Worm (Caenorhabditis elegans) whole organism, L1 larva: ENCODE data around the gene kel-3.

ENCODE experiments used
- C16A3.4 ChIP-seq: fragments of 150-350 bp; optimal IDR thresholded peaks from 2 replicates; lab custom pipeline; 2014; ENCODE audit warnings: missing biosample characterization, missing genetic modification characterization
- C34B4.2 ChIP-seq: sonication (generic microtip); optimal IDR thresholded peaks from 2 replicates; lab custom pipeline; 2017; ENCODE audit warnings: mild to moderate bottlenecking, missing genetic modification characterization, missing compliant biosample characterization
- F16B12.6 ChIP-seq: fragments of 150-350 bp; optimal IDR thresholded peaks from 2 replicates; lab custom pipeline; 2014; ENCODE audit warnings: missing biosample characterization, missing genetic modification characterization
- aha-1 ChIP-seq: fragments of 150-350 bp; optimal IDR thresholded peaks from 2 replicates; lab custom pipeline; 2014; ENCODE audit warnings: missing biosample characterization, missing genetic modification characterization
- aly-2 ChIP-seq: fragments of 150-350 bp; optimal IDR thresholded peaks from 2 replicates; lab custom pipeline; 2014; ENCODE audit warnings: missing biosample characterization, missing genetic modification characterization
- ceh-63 ChIP-seq: fragments of 200-800 bp; sonication (Bioruptor generic); optimal IDR thresholded peaks from 2 replicates; lab custom pipeline; 2018; ENCODE audit warnings: mild to moderate bottlenecking, missing genetic modification characterization, missing compliant biosample characterization
- ceh-8 ChIP-seq: fragments of 200-800 bp; sonication (Bioruptor generic); optimal IDR thresholded peaks from 2 replicates; lab custom pipeline; 2018; ENCODE audit warnings: mild to moderate bottlenecking, missing genetic modification characterization, moderate library complexity, missing compliant biosample characterization
- ceh-90 ChIP-seq: sonication (generic microtip); optimal IDR thresholded peaks from 2 replicates; lab custom pipeline; 2016; ENCODE audit warnings: missing genetic modification characterization, missing compliant biosample characterization
- ces-1 ChIP-seq: fragments of 150-350 bp; optimal IDR thresholded peaks from 2 replicates; lab custom pipeline; 2014; ENCODE audit warnings: missing biosample characterization, missing genetic modification reagents, missing genetic modification characterization
- efl-1 ChIP-seq, 4 experiments: fragments of 150-350 bp; optimal IDR thresholded peaks in 3 of 4; peaks in 1 of 4; 1 replicate in 1 of 4; 2 replicates in 3 of 4; lab custom pipeline; 2014; ENCODE audit warnings: missing biosample characterization in 2 of 4, missing genetic modification characterization in 2 of 4, missing genetic modification reagents in 2 of 4
- efl-3 ChIP-seq: fragments of 200-800 bp; sonication (Bioruptor generic); optimal IDR thresholded peaks from 2 replicates; lab custom pipeline; 2018; ENCODE audit warnings: mild to moderate bottlenecking, missing genetic modification characterization, missing compliant biosample characterization
- egl-13 ChIP-seq: sonication (generic microtip); optimal IDR thresholded peaks from 2 replicates; lab custom pipeline; 2016; ENCODE audit warnings: missing genotype, missing genetic modification reagents, missing genetic modification characterization, missing compliant biosample characterization
- egl-27 ChIP-seq, 2 experiments: fragments of 150-350 bp in 1 of 2; sonication (generic microtip); optimal IDR thresholded peaks; 3 replicates each; lab custom pipeline; 2017 to 2018; ENCODE audit warnings: missing biosample characterization in 2 of 2, missing genetic modification characterization in 2 of 2, missing genetic modification reagents in 2 of 2
- elt-2 ChIP-seq: sonication (generic microtip); optimal IDR thresholded peaks from 2 replicates; lab custom pipeline; 2016; ENCODE audit warnings: missing genetic modification characterization, mild to moderate bottlenecking, inconsistent platforms, missing compliant biosample characterization, missing genetic modification reagents
- elt-3 ChIP-seq, 6 experiments: fragments of 150-350 bp in 1 of 6; sonication (generic microtip); optimal IDR thresholded peaks; 2 replicates each; lab custom pipeline; 2017 to 2018; ENCODE audit warnings: missing biosample characterization in 6 of 6, missing genetic modification characterization in 6 of 6, inconsistent platforms in 1 of 6
- ets-5 ChIP-seq: fragments of 200-800 bp; sonication (Bioruptor generic); IDR thresholded peaks from 2 replicates; pipeline ENCODE4 v1.3.6; 2022; ENCODE audit warnings: missing genetic modification characterization, missing compliant biosample characterization
- fkh-8 ChIP-seq: sonication (generic microtip); optimal IDR thresholded peaks from 2 replicates; lab custom pipeline; 2016; ENCODE audit warnings: mild to moderate bottlenecking, missing genetic modification characterization, missing compliant biosample characterization
- fos-1 ChIP-seq: fragments of 150-350 bp; optimal IDR thresholded peaks from 2 replicates; lab custom pipeline; 2014; ENCODE audit warnings: missing biosample characterization, missing genetic modification characterization
- grh-1 ChIP-seq: fragments of 200-800 bp; sonication (Bioruptor generic); IDR thresholded peaks from 2 replicates; pipeline ENCODE4 v1.3.6; 2022; ENCODE audit warnings: missing genetic modification reagents, missing genetic modification characterization, missing compliant biosample characterization
- hlh-4 ChIP-seq: sonication (generic microtip); optimal IDR thresholded peaks from 2 replicates; lab custom pipeline; 2016; ENCODE audit warnings: mild to moderate bottlenecking, missing genetic modification characterization, missing compliant biosample characterization
- isw-1 ChIP-seq: fragments of 200-800 bp; sonication (Bioruptor generic); IDR thresholded peaks from 2 replicates; pipeline ENCODE4 v1.3.6; 2022; ENCODE audit warnings: missing genetic modification characterization, missing compliant biosample characterization
- lin-13 ChIP-seq: fragments of 150-350 bp; optimal IDR thresholded peaks from 2 replicates; lab custom pipeline; 2014; ENCODE audit warnings: missing biosample characterization, missing genetic modification reagents, missing genetic modification characterization
- lin-15B ChIP-seq: fragments of 150-350 bp; sonication (generic microtip); optimal IDR thresholded peaks from 3 replicates; lab custom pipeline; 2014; ENCODE audit warnings: missing biosample characterization, missing genetic modification characterization
- lin-39 ChIP-seq: fragments of 150-350 bp; optimal IDR thresholded peaks from 2 replicates; lab custom pipeline; 2014; ENCODE audit warnings: missing biosample characterization, missing genetic modification reagents, missing genetic modification characterization
- mef-2 ChIP-seq: fragments of 150-350 bp; optimal IDR thresholded peaks from 2 replicates; lab custom pipeline; 2014; ENCODE audit warnings: missing biosample characterization, missing genetic modification characterization
- mep-1 ChIP-seq: fragments of 150-350 bp; optimal IDR thresholded peaks from 2 replicates; lab custom pipeline; 2014; ENCODE audit warnings: missing biosample characterization, missing genetic modification characterization
- nhr-11 ChIP-seq: fragments of 150-350 bp; optimal IDR thresholded peaks from 2 replicates; lab custom pipeline; 2014; ENCODE audit warnings: missing biosample characterization, missing genetic modification characterization
- nhr-12 ChIP-seq: sonication (generic microtip); optimal IDR thresholded peaks from 2 replicates; lab custom pipeline; 2017; ENCODE audit warnings: missing biosample characterization, missing genetic modification characterization
- nhr-19 ChIP-seq: fragments of 200-800 bp; sonication (Bioruptor generic); conservative IDR thresholded peaks from 2 replicates; pipeline ENCODE4 v1.3.6; 2022; ENCODE audit warnings: missing genetic modification characterization, missing compliant biosample characterization
- nhr-20 ChIP-seq: sonication (generic microtip); optimal IDR thresholded peaks from 2 replicates; lab custom pipeline; 2016; ENCODE audit warnings: mild to moderate bottlenecking, missing genetic modification characterization, missing compliant biosample characterization
- nhr-47 ChIP-seq: sonication (generic microtip); optimal IDR thresholded peaks from 2 replicates; lab custom pipeline; 2016; ENCODE audit warnings: mild to moderate bottlenecking, missing genetic modification characterization, moderate library complexity, missing compliant biosample characterization
- nhr-71 ChIP-seq: sonication (generic microtip); optimal IDR thresholded peaks from 2 replicates; lab custom pipeline; 2016; ENCODE audit warnings: mild to moderate bottlenecking, missing genetic modification characterization, moderate library complexity, missing compliant biosample characterization
- nhr-76 ChIP-seq: sonication (generic microtip); optimal IDR thresholded peaks from 2 replicates; lab custom pipeline; 2017; ENCODE audit warnings: missing biosample characterization, missing genetic modification characterization
- nhr-77 ChIP-seq: fragments of 150-350 bp; optimal IDR thresholded peaks from 2 replicates; lab custom pipeline; 2014; ENCODE audit warnings: missing biosample characterization, missing genetic modification characterization
- nhr-90 ChIP-seq: sonication (generic microtip); optimal IDR thresholded peaks from 2 replicates; lab custom pipeline; 2016; ENCODE audit warnings: mild to moderate bottlenecking, missing genetic modification characterization, missing compliant biosample characterization; ENCODE audit not compliant: poor library complexity
- pqm-1 ChIP-seq: sonication (generic microtip); optimal IDR thresholded peaks from 3 replicates; lab custom pipeline; 2017; ENCODE audit warnings: missing biosample characterization, missing genetic modification characterization
- rnt-1 ChIP-seq: sonication (generic microtip); optimal IDR thresholded peaks from 2 replicates; lab custom pipeline; 2016; ENCODE audit warnings: mild to moderate bottlenecking, missing genetic modification characterization, moderate library complexity, missing compliant biosample characterization
- snpc-4 ChIP-seq: fragments of 150-350 bp; optimal IDR thresholded peaks from 2 replicates; lab custom pipeline; 2014; ENCODE audit warnings: missing biosample characterization, missing genetic modification characterization
- sox-4 ChIP-seq: sonication (generic microtip); optimal IDR thresholded peaks from 2 replicates; lab custom pipeline; 2016; ENCODE audit warnings: missing genetic modification characterization, missing compliant biosample characterization
- sptf-1 ChIP-seq: fragments of 150-350 bp; optimal IDR thresholded peaks from 2 replicates; lab custom pipeline; 2014; ENCODE audit warnings: missing biosample characterization, missing genetic modification characterization
- swsn-7 ChIP-seq: sonication (generic microtip); optimal IDR thresholded peaks from 2 replicates; lab custom pipeline; 2016; ENCODE audit warnings: missing genetic modification characterization, missing compliant biosample characterization
- tbx-2 ChIP-seq: sonication (generic microtip); optimal IDR thresholded peaks from 2 replicates; lab custom pipeline; 2016; ENCODE audit warnings: missing genetic modification characterization, missing compliant biosample characterization
- tlp-1 ChIP-seq: fragments of 150-350 bp; optimal IDR thresholded peaks from 2 replicates; lab custom pipeline; 2014; ENCODE audit warnings: missing biosample characterization, missing genetic modification characterization
- unc-130 ChIP-seq: fragments of 150-350 bp; optimal IDR thresholded peaks from 2 replicates; lab custom pipeline; 2017; ENCODE audit warnings: missing biosample characterization, missing genetic modification characterization, inconsistent platforms
- unc-30 ChIP-seq: sonication (generic microtip); optimal IDR thresholded peaks from 2 replicates; lab custom pipeline; 2017; ENCODE audit warnings: missing biosample characterization, missing genetic modification characterization
- unc-62 ChIP-seq: fragments of 150-350 bp; optimal IDR thresholded peaks from 2 replicates; lab custom pipeline; 2014; ENCODE audit warnings: missing biosample characterization, missing genetic modification reagents, missing genetic modification characterization
- unc-98 ChIP-seq: fragments of 200-800 bp; sonication (Bioruptor generic); IDR thresholded peaks from 2 replicates; pipeline ENCODE4 v1.3.6; 2022; ENCODE audit warnings: missing genetic modification characterization, missing compliant biosample characterization
- vab-15 ChIP-seq: sonication (generic microtip); optimal IDR thresholded peaks from 2 replicates; lab custom pipeline; 2017; ENCODE audit warnings: missing genotype, mild to moderate bottlenecking, missing genetic modification characterization, missing compliant biosample characterization
- zip-4 ChIP-seq: fragments of 200-800 bp; sonication (Bioruptor generic); optimal IDR thresholded peaks from 2 replicates; lab custom pipeline; 2018; ENCODE audit warnings: mild to moderate bottlenecking, missing genetic modification characterization, moderate library complexity, missing compliant biosample characterization
- ztf-11 ChIP-seq, 2 experiments: sonication (generic microtip); optimal IDR thresholded peaks; 2 replicates each; lab custom pipeline; 2016 to 2017; ENCODE audit warnings: missing genetic modification characterization in 2 of 2, missing biosample characterization in 1 of 2, missing compliant biosample characterization in 1 of 2
- ztf-4 ChIP-seq: fragments of 150-350 bp; optimal IDR thresholded peaks from 2 replicates; lab custom pipeline; 2014; ENCODE audit warnings: missing biosample characterization, missing genetic modification characterization

kel-3 gene

DNA sequence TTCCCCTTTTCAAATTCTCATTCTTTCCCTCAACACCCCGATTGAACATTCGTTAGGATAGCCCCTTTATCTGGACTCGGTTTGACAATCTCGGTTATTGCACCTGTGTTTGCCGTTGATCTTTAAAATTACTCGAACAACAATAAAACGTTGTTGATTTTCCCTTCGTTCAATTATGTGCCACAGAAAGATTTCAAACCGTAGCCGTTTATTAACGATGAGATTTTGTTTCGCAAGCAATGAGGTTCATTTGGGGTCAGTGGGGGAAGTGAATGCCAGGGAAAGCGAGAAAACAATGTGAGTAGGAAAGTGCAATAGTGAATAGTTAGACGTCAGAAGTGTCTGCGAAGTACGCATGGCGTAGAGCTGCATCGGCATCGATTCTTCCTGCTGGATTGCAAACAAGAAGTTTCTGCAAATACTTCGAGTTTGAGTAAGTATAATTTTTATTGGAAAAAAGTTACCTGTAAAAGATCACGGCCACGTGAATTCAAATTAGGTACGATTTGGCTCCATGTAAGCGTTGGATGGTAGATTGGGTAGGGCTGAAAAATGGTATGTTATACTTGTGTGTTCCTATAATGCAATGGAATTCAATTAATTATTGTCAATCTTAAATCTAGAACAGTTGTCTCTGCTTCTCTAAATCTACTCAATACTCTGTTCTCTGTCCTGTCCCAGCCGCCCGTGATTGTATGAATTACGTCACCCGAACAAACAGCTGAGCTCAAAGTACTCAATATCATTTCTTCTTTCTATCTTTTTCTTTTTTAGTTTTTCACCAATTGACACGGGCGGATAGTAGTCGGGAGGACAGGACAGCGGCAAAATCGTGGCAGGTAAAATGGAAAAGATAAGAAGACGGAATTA, at the start of gene kel-3:
TSS of gene kel-3 (plus strand) at position 328 of the 870 bp plus-strand sequence.
- TF ChIP-seq mef-2 (tag; lab: Kevin White, UChicago), result no peak
- TF ChIP-seq elt-2 (tag; lab: Kevin White, UChicago), result peak; percentile 66
- peak in 4 of 6 experiments; percentile 69 to 94 (median 76) for TF ChIP-seq elt-3 (tag; optimal IDR thresholded peaks at IDR 0.05; lab: Kevin White, UChicago)
- no peak for TF ChIP-seq hlh-4
- TF ChIP-seq isw-1 (GFP tag; lab: Robert Waterston, UW), result no peak
- no peak for TF ChIP-seq snpc-4 (tag; lab: Kevin White, UChicago)
- peak; percentile 20 for TF ChIP-seq nhr-77 (tag; lab: Kevin White, UChicago)
- TF ChIP-seq efl-1 (optimal IDR thresholded peaks at IDR 0.05; lab: Kevin White, UChicago), result peak; percentile 33 to 47
- peak; percentile 31 to 95 for TF ChIP-seq efl-1 (GFP tag; optimal IDR thresholded peaks at IDR 0.05 in 1 of 2; lab: Kevin White, UChicago)
- TF ChIP-seq egl-13 (tag; lab: Kevin White, UChicago), result no peak
- no peak for TF ChIP-seq unc-98
- TF ChIP-seq nhr-20 (tag; lab: Kevin White, UChicago), result peak; percentile 75
- TF ChIP-seq unc-62 (GFP tag; lab: Kevin White, UChicago), result no peak
- TF ChIP-seq aly-2 (tag; lab: Kevin White, UChicago), result peak; percentile 97
- TF ChIP-seq ceh-63, result no peak
- no peak for TF ChIP-seq ceh-90 (tag; lab: Kevin White, UChicago)
- peak; percentile 26 for TF ChIP-seq C16A3.4 (tag; lab: Kevin White, UChicago)
- TF ChIP-seq pqm-1, result no peak
- no peak for TF ChIP-seq unc-30 (tag; lab: Kevin White, UChicago)
- peak; percentile 86 for TF ChIP-seq unc-130
- peak; percentile 82 for TF ChIP-seq tbx-2
- peak; percentile 20; the same call in 1 of the 2 replicates for TF ChIP-seq grh-1
- TF ChIP-seq swsn-7 (tag; lab: Kevin White, UChicago), result peak; percentile 0
- TF ChIP-seq lin-39 (tag; lab: Kevin White, UChicago), result peak; percentile 67
- no peak for TF ChIP-seq ceh-8
- TF ChIP-seq nhr-47 (tag; lab: Kevin White, UChicago), result peak; percentile 60
- TF ChIP-seq sptf-1 (tag; lab: Kevin White, UChicago), result no peak
- TF ChIP-seq nhr-90, result peak; percentile 81
- TF ChIP-seq tlp-1 (tag; lab: Kevin White, UChicago), result no peak
- TF ChIP-seq fkh-8, result no peak
- TF ChIP-seq lin-13 (GFP tag; lab: Kevin White, UChicago), result peak; percentile 39
- peak; percentile 83 for TF ChIP-seq rnt-1 (tag; lab: Kevin White, UChicago)
- peak; percentile 25 for TF ChIP-seq zip-4 (GFP tag; lab: Kevin White, UChicago)
- TF ChIP-seq nhr-12, result no peak
- TF ChIP-seq lin-15B (tag; lab: Kevin White, UChicago), result no peak
- TF ChIP-seq nhr-76 (tag; lab: Kevin White, UChicago), result no peak
- no peak for TF ChIP-seq efl-3
- TF ChIP-seq aha-1 (tag; lab: Kevin White, UChicago), result no peak
- peak; percentile 91 for TF ChIP-seq nhr-71
- TF ChIP-seq nhr-11 (tag; lab: Kevin White, UChicago), result peak; percentile 49
- TF ChIP-seq sox-4 (tag; lab: Kevin White, UChicago), result no peak
- no peak for TF ChIP-seq vab-15 (tag; lab: Kevin White, UChicago)
- TF ChIP-seq fos-1 (tag; lab: Kevin White, UChicago), result peak; percentile 53
- TF ChIP-seq F16B12.6 (tag; lab: Kevin White, UChicago), result peak; percentile 6
- peak; percentile 54 for TF ChIP-seq mep-1 (tag; lab: Kevin White, UChicago)
- no peak for TF ChIP-seq ces-1 (GFP tag; lab: Kevin White, UChicago)
- no peak for TF ChIP-seq ets-5 (GFP tag; lab: Robert Waterston, UW)
- peak in 1 of 2 experiments; percentile 23 for TF ChIP-seq ztf-11 (tag; optimal IDR thresholded peaks at IDR 0.05; lab: Kevin White, UChicago)
- peak; percentile 21 for TF ChIP-seq C34B4.2 (tag; lab: Kevin White, UChicago)
- TF ChIP-seq ztf-4, result peak; percentile 72
- TF ChIP-seq nhr-19 (GFP tag; lab: Robert Waterston, UW), result peak; percentile 85
- TF ChIP-seq egl-27 (tag; optimal IDR thresholded peaks at IDR 0.05; lab: Kevin White, UChicago), result no peak
